Fruit fly (Drosophila melanogaster): Measurements from ENCODE around the gene CG7218.

Gene CG7218

DNA sequence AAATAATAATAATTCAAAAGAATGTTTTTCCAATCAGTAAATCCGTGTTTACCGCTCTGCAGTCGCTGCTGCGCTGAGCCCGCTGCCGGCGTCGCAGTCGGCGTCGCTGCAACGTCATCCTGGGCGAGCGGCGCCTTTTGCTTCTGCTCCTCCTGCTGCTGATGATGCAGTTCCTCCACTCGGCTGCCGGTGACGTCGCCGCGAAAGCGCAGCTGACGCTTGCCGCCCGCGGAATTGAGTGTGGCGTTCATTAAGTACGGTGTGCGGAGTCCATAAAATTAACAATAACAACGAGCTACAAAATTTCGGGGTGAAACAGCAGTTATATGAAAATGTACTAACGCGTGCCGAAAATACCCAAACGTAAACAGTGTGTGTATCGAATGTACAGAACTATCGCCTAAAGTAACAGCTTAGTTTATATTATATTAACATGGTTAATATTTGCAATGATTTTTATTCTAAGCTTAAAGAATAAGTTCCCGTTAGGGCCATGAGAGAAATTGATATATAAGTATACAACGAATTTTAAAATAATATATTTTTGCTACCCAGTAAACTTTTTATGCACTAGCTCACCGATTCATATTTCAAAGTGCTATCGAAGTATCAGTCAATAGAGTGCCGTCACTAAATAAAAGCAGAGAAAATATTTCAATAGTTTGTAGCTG is at the start of gene CG7218, which contains the start of gene Cbp20 (continued):
- TF ChIP-seq da (GFP tag; optimal IDR thresholded peaks at IDR 0.05) = peak; percentile 2
- peak; percentile 83 for TF ChIP-seq MBD-R2 (GFP tag; IDR thresholded peaks at IDR 0.05)
- TF ChIP-seq CTCF (GFP tag; optimal IDR thresholded peaks at IDR 0.05) = no peak
- TF ChIP-seq Hr78 (GFP tag; optimal IDR thresholded peaks at IDR 0.05) = no peak
- TF ChIP-seq CG17829 (tag; optimal IDR thresholded peaks at IDR 0.05) = peak; percentile 75
- no peak for TF ChIP-seq Optix (GFP tag; IDR thresholded peaks at IDR 0.05)
- TF ChIP-seq mirr (GFP tag; optimal IDR thresholded peaks at IDR 0.05) = no peak
- peak; percentile 14 for TF ChIP-seq Mad (GFP tag; optimal IDR thresholded peaks at IDR 0.05)
- peak; percentile 86 for TF ChIP-seq CG12659 (GFP tag; optimal IDR thresholded peaks at IDR 0.05)
- no peak for TF ChIP-seq jing (GFP tag; optimal IDR thresholded peaks at IDR 0.05)
- peak; percentile 56 for TF ChIP-seq Fer2 (tag; optimal IDR thresholded peaks at IDR 0.05)
- TF ChIP-seq stc (GFP tag; IDR thresholded peaks at IDR 0.05) = no peak
- peak; percentile 91 for TF ChIP-seq row (GFP tag; IDR thresholded peaks at IDR 0.05)
- TF ChIP-seq btn (GFP tag; optimal IDR thresholded peaks at IDR 0.05) = no peak
- peak; percentile 69 for TF ChIP-seq CG9817 (tag; optimal IDR thresholded peaks at IDR 0.05)
- no peak for TF ChIP-seq sc (optimal IDR thresholded peaks at IDR 0.05)
- peak; percentile 37 for TF ChIP-seq sc (GFP tag; optimal IDR thresholded peaks at IDR 0.05)
- TF ChIP-seq abd-A (tag; optimal IDR thresholded peaks at IDR 0.05) = peak; percentile 60
- peak; percentile 76 for TF ChIP-seq sob (GFP tag; IDR thresholded peaks at IDR 0.05)
- TF ChIP-seq Hey (tag; optimal IDR thresholded peaks at IDR 0.05) = no peak
- TF ChIP-seq Nf-YA (GFP tag; IDR thresholded peaks at IDR 0.05) = no peak
- peak; percentile 73 for TF ChIP-seq CG13775 (GFP tag; optimal IDR thresholded peaks at IDR 0.05)
- TF ChIP-seq ham (GFP tag; IDR thresholded peaks at IDR 0.05) = no peak
- TF ChIP-seq tll (GFP tag; optimal IDR thresholded peaks at IDR 0.05) = peak in 1 of 2 experiments; percentile 47
- TF ChIP-seq CG17912 (GFP tag; optimal IDR thresholded peaks at IDR 0.05) = no peak
- TF ChIP-seq CG9437 (GFP tag; optimal IDR thresholded peaks at IDR 0.05) = peak; percentile 73
- peak; percentile 79 for TF ChIP-seq Abd-B (GFP tag; optimal IDR thresholded peaks at IDR 0.05)
- TF ChIP-seq CG12744 (GFP tag; optimal IDR thresholded peaks at IDR 0.05) = peak; percentile 59
- TF ChIP-seq hkb (optimal IDR thresholded peaks at IDR 0.05) = no peak
- peak; percentile 59 for TF ChIP-seq hkb (GFP tag; IDR thresholded peaks at IDR 0.05)
- no peak for TF ChIP-seq Trl (optimal IDR thresholded peaks at IDR 0.05)
- peak; percentile 58 for TF ChIP-seq Trl (GFP tag; optimal IDR thresholded peaks at IDR 0.05)
- TF ChIP-seq kah (GFP tag; optimal IDR thresholded peaks at IDR 0.05) = no peak
- no peak for TF ChIP-seq ash1 (GFP tag; optimal IDR thresholded peaks at IDR 0.05)
- no peak for TF ChIP-seq CG15073 (GFP tag; optimal IDR thresholded peaks at IDR 0.05)
- no peak for TF ChIP-seq CG6683 (GFP tag; optimal IDR thresholded peaks at IDR 0.05)
- peak; percentile 55; the same call in 1 of the 2 replicates for TF ChIP-seq dimm (GFP tag; IDR thresholded peaks at IDR 0.05)
- TF ChIP-seq PHDP (tag; optimal IDR thresholded peaks at IDR 0.05) = peak; percentile 71
- peak; percentile 49 for TF ChIP-seq cwo (GFP tag; optimal IDR thresholded peaks at IDR 0.05)
- peak; percentile 83 for TF ChIP-seq trem (tag; optimal IDR thresholded peaks at IDR 0.05)
- TF ChIP-seq Ssrp (tag; optimal IDR thresholded peaks at IDR 0.05) = peak; percentile 49
- peak; percentile 67 for TF ChIP-seq CG30020 (tag; optimal IDR thresholded peaks at IDR 0.05)
- TF ChIP-seq CG3281 (GFP tag; optimal IDR thresholded peaks at IDR 0.05) = peak; percentile 69
- TF ChIP-seq ewg (GFP tag; optimal IDR thresholded peaks at IDR 0.05) = no peak
- TF ChIP-seq nau (GFP tag; optimal IDR thresholded peaks at IDR 0.05) = peak; percentile 36
- no peak for TF ChIP-seq Kr (GFP tag; optimal IDR thresholded peaks at IDR 0.05)
- TF ChIP-seq Ptx1 (GFP tag; IDR thresholded peaks at IDR 0.05) = peak; percentile 83
- peak; percentile 81 for TF ChIP-seq amos (GFP tag; IDR thresholded peaks at IDR 0.05; ENCODE audit: partially characterized antibody)
- TF ChIP-seq CG1603 (tag; optimal IDR thresholded peaks at IDR 0.05) = peak; percentile 43
- peak; percentile 80 for TF ChIP-seq inv (GFP tag; IDR thresholded peaks at IDR 0.05; ENCODE audit: partially characterized antibody)

All from whole organism, embryonic.